Fruit fly (Drosophila melanogaster) whole organism, wandering third instar larva: ENCODE results near the gene CG4338.

Experiments used
- Myc ChIP-seq: fragments of >200 bp; optimal IDR thresholded peaks from 2 replicates; lab custom pipeline; 2017
- OdsH ChIP-seq: fragments of 200-800 bp; sonication (Bioruptor generic); optimal IDR thresholded peaks from 2 replicates; lab custom pipeline; 2016; ENCODE audit warnings: missing biosample characterization, mild to moderate bottlenecking, missing genetic modification characterization
- fru ChIP-seq: fragments of 200-800 bp; sonication (Bioruptor generic); optimal IDR thresholded peaks from 3 replicates; lab custom pipeline; 2016; ENCODE audit warnings: missing biosample characterization, mild to moderate bottlenecking, missing genetic modification characterization
- pan ChIP-seq: fragments of >200 bp; optimal IDR thresholded peaks from 2 replicates; lab custom pipeline; 2017

- TF ChIP-seq fru (GFP tag; lab: Kevin White, UChicago): no peak
- TF ChIP-seq OdsH (GFP tag; lab: Kevin White, UChicago): no peak
- TF ChIP-seq pan (lab: Kevin White, UChicago): no peak
- TF ChIP-seq Myc (lab: Kevin White, UChicago): no peak
Measured at dm6 chr3R:15316326-15316725, 41.0 kb downstream of the CG4338 start, which contains the start of gene CG14866.
